Worm (Caenorhabditis elegans): ENCODE data around the gene W09G12.10.

DNA sequence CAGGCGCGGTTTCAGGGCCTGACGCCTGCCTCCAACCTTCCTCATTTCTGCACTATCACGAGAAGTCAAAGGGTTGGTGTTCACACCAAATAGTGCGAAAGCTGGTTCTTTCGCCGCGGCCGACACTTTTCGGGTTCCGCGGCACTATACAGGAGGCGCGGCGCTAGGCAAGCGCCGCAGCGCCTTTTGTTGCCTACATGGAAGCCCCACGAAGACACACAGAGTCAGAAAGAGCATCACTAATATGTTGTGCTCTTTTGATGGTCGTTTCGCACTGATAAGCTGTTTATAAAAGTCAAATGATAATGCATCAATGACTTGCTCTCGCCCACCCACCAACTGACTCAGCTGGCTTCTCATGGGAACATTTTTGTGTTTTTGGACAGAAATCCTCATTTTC, 9.2 kb downstream of the W09G12.10 start:
- TF ChIP-seq ama-1 (optimal IDR thresholded peaks at IDR 0.05) (no peak), ceh-13 (GFP tag; optimal IDR thresholded peaks at IDR 0.05) (no peak), ceh-36 (tag; optimal IDR thresholded peaks at IDR 0.05) (no peak), B0310.2 (tag; optimal IDR thresholded peaks at IDR 0.05) (no peak), tbx-11 (GFP tag; IDR thresholded peaks at IDR 0.05) (no peak), hmbx-1 (tag; optimal IDR thresholded peaks at IDR 0.05) (no peak), scrt-1 (GFP tag; IDR thresholded peaks at IDR 0.05) (no peak), ets-7 (tag; optimal IDR thresholded peaks at IDR 0.05) (no peak)

All from whole organism, early embryonic.